Worm (Caenorhabditis elegans) whole organism, L1 larva: ENCODE results near the gene rhr-2.

Experiments
- F16B12.6 ChIP-seq: fragments of 150-350 bp; optimal IDR thresholded peaks from 2 replicates; lab custom pipeline; 2014; ENCODE audit warnings: missing biosample characterization, missing genetic modification characterization
- Y116A8C.19 ChIP-seq: sonication (generic microtip); optimal IDR thresholded peaks from 2 replicates; lab custom pipeline; 2016; ENCODE audit warnings: missing compliant biosample characterization, missing genetic modification characterization, borderline replicate concordance
- aly-2 ChIP-seq: fragments of 150-350 bp; optimal IDR thresholded peaks from 2 replicates; lab custom pipeline; 2014; ENCODE audit warnings: missing biosample characterization, missing genetic modification characterization
- blmp-1 ChIP-seq: fragments of 150-350 bp; optimal IDR thresholded peaks from 2 replicates; lab custom pipeline; 2014; ENCODE audit warnings: missing biosample characterization, missing genetic modification characterization
- ceh-63 ChIP-seq: fragments of 200-800 bp; sonication (Bioruptor generic); optimal IDR thresholded peaks from 2 replicates; lab custom pipeline; 2018; ENCODE audit warnings: mild to moderate bottlenecking, missing genetic modification characterization, missing compliant biosample characterization
- ceh-90 ChIP-seq: sonication (generic microtip); optimal IDR thresholded peaks from 2 replicates; lab custom pipeline; 2016; ENCODE audit warnings: missing genetic modification characterization, missing compliant biosample characterization
- ces-1 ChIP-seq: fragments of 150-350 bp; optimal IDR thresholded peaks from 2 replicates; lab custom pipeline; 2014; ENCODE audit warnings: missing biosample characterization, missing genetic modification reagents, missing genetic modification characterization
- efl-1 ChIP-seq, 4 experiments: fragments of 150-350 bp; optimal IDR thresholded peaks in 3 of 4; peaks in 1 of 4; 1 replicate in 1 of 4; 2 replicates in 3 of 4; lab custom pipeline; 2014; ENCODE audit warnings: missing biosample characterization in 2 of 4, missing genetic modification characterization in 2 of 4, missing genetic modification reagents in 2 of 4
- efl-3 ChIP-seq: fragments of 200-800 bp; sonication (Bioruptor generic); optimal IDR thresholded peaks from 2 replicates; lab custom pipeline; 2018; ENCODE audit warnings: mild to moderate bottlenecking, missing genetic modification characterization, missing compliant biosample characterization
- elt-2 ChIP-seq: sonication (generic microtip); optimal IDR thresholded peaks from 2 replicates; lab custom pipeline; 2016; ENCODE audit warnings: missing genetic modification characterization, mild to moderate bottlenecking, inconsistent platforms, missing compliant biosample characterization, missing genetic modification reagents
- elt-3 ChIP-seq, 6 experiments: fragments of 150-350 bp in 1 of 6; sonication (generic microtip); optimal IDR thresholded peaks; 2 replicates each; lab custom pipeline; 2017 to 2018; ENCODE audit warnings: missing biosample characterization in 6 of 6, missing genetic modification characterization in 6 of 6, inconsistent platforms in 1 of 6
- fkh-8 ChIP-seq: sonication (generic microtip); optimal IDR thresholded peaks from 2 replicates; lab custom pipeline; 2016; ENCODE audit warnings: mild to moderate bottlenecking, missing genetic modification characterization, missing compliant biosample characterization
- fos-1 ChIP-seq: fragments of 150-350 bp; optimal IDR thresholded peaks from 2 replicates; lab custom pipeline; 2014; ENCODE audit warnings: missing biosample characterization, missing genetic modification characterization
- grh-1 ChIP-seq: fragments of 200-800 bp; sonication (Bioruptor generic); IDR thresholded peaks from 2 replicates; pipeline ENCODE4 v1.3.6; 2022; ENCODE audit warnings: missing genetic modification reagents, missing genetic modification characterization, missing compliant biosample characterization
- hlh-17 ChIP-seq: fragments of 200-800 bp; sonication (Bioruptor generic); optimal IDR thresholded peaks from 2 replicates; lab custom pipeline; 2018; ENCODE audit warnings: missing genetic modification characterization, mild to moderate bottlenecking, missing compliant biosample characterization, moderate library complexity, borderline replicate concordance
- hlh-4 ChIP-seq: sonication (generic microtip); optimal IDR thresholded peaks from 2 replicates; lab custom pipeline; 2016; ENCODE audit warnings: mild to moderate bottlenecking, missing genetic modification characterization, missing compliant biosample characterization
- isw-1 ChIP-seq: fragments of 200-800 bp; sonication (Bioruptor generic); IDR thresholded peaks from 2 replicates; pipeline ENCODE4 v1.3.6; 2022; ENCODE audit warnings: missing genetic modification characterization, missing compliant biosample characterization
- jun-1 ChIP-seq: fragments of 150-350 bp; optimal IDR thresholded peaks from 2 replicates; lab custom pipeline; 2014; ENCODE audit warnings: missing biosample characterization, missing genetic modification reagents, missing genetic modification characterization
- lin-14 ChIP-seq: fragments of 200-800 bp; sonication (Bioruptor generic); optimal IDR thresholded peaks from 2 replicates; lab custom pipeline; 2018; ENCODE audit warnings: mild to moderate bottlenecking, missing genetic modification characterization, moderate library complexity, missing compliant biosample characterization
- lin-15B ChIP-seq: fragments of 150-350 bp; sonication (generic microtip); optimal IDR thresholded peaks from 3 replicates; lab custom pipeline; 2014; ENCODE audit warnings: missing biosample characterization, missing genetic modification characterization
- lin-35 ChIP-seq, 2 experiments: fragments of 150-350 bp; optimal IDR thresholded peaks; 2 replicates each; lab custom pipeline; 2014; ENCODE audit warnings: missing biosample characterization in 2 of 2, missing genetic modification characterization in 2 of 2, missing genetic modification reagents in 2 of 2
- lsy-2 ChIP-seq, 2 experiments: fragments of 150-350 bp; optimal IDR thresholded peaks; 2 replicates each; lab custom pipeline; 2014; ENCODE audit warnings: missing biosample characterization in 2 of 2, missing genetic modification characterization in 2 of 2
- mdl-1 ChIP-seq, 2 experiments: fragments of 150-350 bp; optimal IDR thresholded peaks; 2 replicates each; lab custom pipeline; 2014 to 2017; ENCODE audit warnings: missing biosample characterization in 2 of 2, missing genetic modification characterization in 2 of 2, inconsistent platforms in 1 of 2
- mef-2 ChIP-seq: fragments of 150-350 bp; optimal IDR thresholded peaks from 2 replicates; lab custom pipeline; 2014; ENCODE audit warnings: missing biosample characterization, missing genetic modification characterization
- mep-1 ChIP-seq: fragments of 150-350 bp; optimal IDR thresholded peaks from 2 replicates; lab custom pipeline; 2014; ENCODE audit warnings: missing biosample characterization, missing genetic modification characterization
- nhr-11 ChIP-seq: fragments of 150-350 bp; optimal IDR thresholded peaks from 2 replicates; lab custom pipeline; 2014; ENCODE audit warnings: missing biosample characterization, missing genetic modification characterization
- nhr-20 ChIP-seq: sonication (generic microtip); optimal IDR thresholded peaks from 2 replicates; lab custom pipeline; 2016; ENCODE audit warnings: mild to moderate bottlenecking, missing genetic modification characterization, missing compliant biosample characterization
- nhr-47 ChIP-seq: sonication (generic microtip); optimal IDR thresholded peaks from 2 replicates; lab custom pipeline; 2016; ENCODE audit warnings: mild to moderate bottlenecking, missing genetic modification characterization, moderate library complexity, missing compliant biosample characterization
- nhr-77 ChIP-seq: fragments of 150-350 bp; optimal IDR thresholded peaks from 2 replicates; lab custom pipeline; 2014; ENCODE audit warnings: missing biosample characterization, missing genetic modification characterization
- nhr-84 ChIP-seq: sonication (generic microtip); optimal IDR thresholded peaks from 2 replicates; lab custom pipeline; 2017; ENCODE audit warnings: missing biosample characterization, missing genetic modification characterization
- nhr-90 ChIP-seq: sonication (generic microtip); optimal IDR thresholded peaks from 2 replicates; lab custom pipeline; 2016; ENCODE audit warnings: mild to moderate bottlenecking, missing genetic modification characterization, missing compliant biosample characterization; ENCODE audit not compliant: poor library complexity
- pax-3 ChIP-seq: fragments of 200-800 bp; sonication (Bioruptor generic); optimal IDR thresholded peaks from 2 replicates; lab custom pipeline; 2018; ENCODE audit warnings: mild to moderate bottlenecking, missing genetic modification characterization, moderate library complexity, missing compliant biosample characterization
- pqm-1 ChIP-seq: sonication (generic microtip); optimal IDR thresholded peaks from 3 replicates; lab custom pipeline; 2017; ENCODE audit warnings: missing biosample characterization, missing genetic modification characterization
- rnt-1 ChIP-seq: sonication (generic microtip); optimal IDR thresholded peaks from 2 replicates; lab custom pipeline; 2016; ENCODE audit warnings: mild to moderate bottlenecking, missing genetic modification characterization, moderate library complexity, missing compliant biosample characterization
- skn-1 ChIP-seq: fragments of 150-350 bp; optimal IDR thresholded peaks from 2 replicates; lab custom pipeline; 2014; ENCODE audit warnings: missing biosample characterization, missing genetic modification characterization
- sptf-1 ChIP-seq: fragments of 150-350 bp; optimal IDR thresholded peaks from 2 replicates; lab custom pipeline; 2014; ENCODE audit warnings: missing biosample characterization, missing genetic modification characterization
- swsn-7 ChIP-seq: sonication (generic microtip); optimal IDR thresholded peaks from 2 replicates; lab custom pipeline; 2016; ENCODE audit warnings: missing genetic modification characterization, missing compliant biosample characterization
- tbx-2 ChIP-seq: sonication (generic microtip); optimal IDR thresholded peaks from 2 replicates; lab custom pipeline; 2016; ENCODE audit warnings: missing genetic modification characterization, missing compliant biosample characterization
- tlp-1 ChIP-seq: fragments of 150-350 bp; optimal IDR thresholded peaks from 2 replicates; lab custom pipeline; 2014; ENCODE audit warnings: missing biosample characterization, missing genetic modification characterization
- unc-30 ChIP-seq: sonication (generic microtip); optimal IDR thresholded peaks from 2 replicates; lab custom pipeline; 2017; ENCODE audit warnings: missing biosample characterization, missing genetic modification characterization
- unc-62 ChIP-seq: fragments of 150-350 bp; optimal IDR thresholded peaks from 2 replicates; lab custom pipeline; 2014; ENCODE audit warnings: missing biosample characterization, missing genetic modification reagents, missing genetic modification characterization
- unc-86 ChIP-seq: sonication (generic microtip); optimal IDR thresholded peaks from 2 replicates; lab custom pipeline; 2016; ENCODE audit warnings: missing genetic modification characterization, missing compliant biosample characterization
- zip-4 ChIP-seq: fragments of 200-800 bp; sonication (Bioruptor generic); optimal IDR thresholded peaks from 2 replicates; lab custom pipeline; 2018; ENCODE audit warnings: mild to moderate bottlenecking, missing genetic modification characterization, moderate library complexity, missing compliant biosample characterization
- ztf-11 ChIP-seq, 2 experiments: sonication (generic microtip); optimal IDR thresholded peaks; 2 replicates each; lab custom pipeline; 2016 to 2017; ENCODE audit warnings: missing genetic modification characterization in 2 of 2, missing biosample characterization in 1 of 2, missing compliant biosample characterization in 1 of 2

rhr-2 gene

DNA sequence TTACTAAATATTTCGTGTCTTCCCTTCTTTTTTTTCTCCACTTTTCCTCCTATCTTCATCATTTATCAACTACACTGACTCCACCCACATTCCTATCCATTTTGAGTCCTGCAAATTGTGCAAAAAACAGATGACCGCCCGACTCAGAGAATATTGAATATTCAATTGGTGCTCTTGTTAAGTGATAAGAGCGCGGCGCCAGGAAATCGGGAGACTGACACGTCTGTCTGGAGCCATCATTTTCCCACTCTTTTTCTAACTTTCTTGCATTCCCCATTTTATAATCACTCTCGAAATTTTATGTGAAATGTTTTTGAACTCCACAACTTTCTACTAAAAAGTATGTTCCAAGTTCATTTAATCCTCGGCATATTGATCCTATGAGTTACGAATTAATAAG, 25.9 kb upstream of the rhr-2 start:
- TF ChIP-seq elt-2 (tag; lab: Kevin White, UChicago): peak; percentile 63
- TF ChIP-seq lsy-2 (tag; optimal IDR thresholded peaks at IDR 0.05; lab: Kevin White, UChicago): no peak
- no peak for TF ChIP-seq swsn-7 (tag; lab: Kevin White, UChicago)
- TF ChIP-seq unc-86 (tag; lab: Kevin White, UChicago): no peak
- no peak for TF ChIP-seq hlh-17
- no peak for TF ChIP-seq unc-30 (tag; lab: Kevin White, UChicago)
- no peak for TF ChIP-seq pax-3
- no peak for TF ChIP-seq efl-3 (GFP tag; lab: Kevin White, UChicago)

DNA sequence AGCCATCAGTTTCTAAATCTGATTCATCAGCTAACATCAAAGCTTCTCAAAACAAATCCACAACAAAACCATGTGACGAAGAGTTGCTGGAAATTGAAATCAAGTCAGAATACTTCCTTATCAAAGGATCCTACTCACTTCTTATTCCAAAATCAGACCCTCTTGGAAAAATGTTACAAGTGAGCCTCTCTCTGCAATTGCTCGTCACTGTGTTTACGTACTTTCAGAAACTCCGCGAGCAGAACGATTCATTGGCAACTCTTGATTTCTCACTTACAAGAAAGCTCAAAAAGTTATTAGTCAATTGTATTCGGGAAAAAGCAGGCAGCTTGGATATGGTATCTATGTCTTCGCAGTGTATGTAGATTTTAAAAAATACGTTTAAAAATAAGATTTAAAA, 21.5 kb upstream of the rhr-2 start:
- TF ChIP-seq lin-15B (no peak), skn-1 (tag; lab: Kevin White, UChicago) (no peak), elt-2 (tag; lab: Kevin White, UChicago) (no peak), mdl-1 (tag; optimal IDR thresholded peaks at IDR 0.05; lab: Kevin White, UChicago) (no peak), tlp-1 (tag; lab: Kevin White, UChicago) (no peak), efl-1 (optimal IDR thresholded peaks at IDR 0.05; lab: Kevin White, UChicago) (no peak), efl-1 (GFP tag; optimal IDR thresholded peaks at IDR 0.05 in 1 of 2; lab: Kevin White, UChicago) (peak in 1 of 2 experiments; percentile 83), rnt-1 (tag; lab: Kevin White, UChicago) (peak; percentile 10), F16B12.6 (tag; lab: Kevin White, UChicago) (peak; percentile 68), fkh-8 (no peak), Y116A8C.19 (tag; lab: Kevin White, UChicago) (no peak), elt-3 (tag; optimal IDR thresholded peaks at IDR 0.05; lab: Kevin White, UChicago) (no peak), lsy-2 (tag; optimal IDR thresholded peaks at IDR 0.05; lab: Kevin White, UChicago) (peak in 1 of 2 experiments; percentile 10), lin-35 (GFP tag; optimal IDR thresholded peaks at IDR 0.05; lab: Kevin White, UChicago) (no peak), zip-4 (GFP tag; lab: Kevin White, UChicago) (no peak)

DNA sequence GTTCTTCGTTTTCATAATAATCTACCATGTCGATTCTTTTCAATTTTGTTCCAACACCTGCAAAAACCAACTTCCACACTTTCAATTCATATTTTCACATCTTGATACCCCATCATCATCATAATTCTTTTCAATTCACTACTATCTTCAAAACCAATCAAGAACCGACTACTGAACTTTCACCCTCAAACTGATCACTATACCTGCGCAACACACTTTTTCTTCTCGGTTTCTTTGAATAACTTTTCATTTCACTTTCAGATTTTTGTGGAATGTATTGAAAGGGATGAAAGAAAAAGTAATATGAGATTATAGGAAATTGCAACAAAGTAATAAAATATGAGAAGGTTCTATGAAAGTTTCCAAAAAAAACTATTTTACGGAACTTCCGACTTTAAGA, 11.1 kb upstream of the rhr-2 start:
- TF ChIP-seq nhr-11 (no peak), blmp-1 (tag; lab: Kevin White, UChicago) (peak; percentile 96)

DNA sequence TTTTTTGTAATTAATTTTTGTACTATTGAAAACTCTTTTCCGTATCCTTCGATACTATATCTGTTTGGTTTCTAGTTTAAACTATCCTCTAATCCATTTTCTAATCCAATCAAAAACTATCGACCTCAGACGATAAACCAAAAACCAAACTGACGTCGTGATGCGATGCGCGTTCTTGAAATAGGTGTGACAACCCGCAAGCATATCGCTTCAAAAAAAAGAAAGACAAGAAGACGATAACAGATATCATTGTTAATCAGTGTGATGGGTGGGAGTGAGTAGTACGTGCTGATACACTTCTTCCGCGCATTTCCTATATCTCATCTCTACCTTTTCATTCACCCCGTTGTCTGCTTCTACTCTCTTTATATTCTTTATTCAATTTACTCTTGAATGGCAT, 9.9 kb upstream of the rhr-2 start, which contains the start of gene T04F3.1:
Gene T04F3.1 (plus strand): TSS at position 246 of the 400 bp plus-strand sequence.
- TF ChIP-seq ztf-11 (tag; optimal IDR thresholded peaks at IDR 0.05; lab: Kevin White, UChicago): no peak
- no peak for TF ChIP-seq unc-62
- TF ChIP-seq elt-2 (tag; lab: Kevin White, UChicago): no peak
- TF ChIP-seq nhr-84 (tag; lab: Kevin White, UChicago): no peak
- no peak for TF ChIP-seq efl-1 (optimal IDR thresholded peaks at IDR 0.05; lab: Kevin White, UChicago)
- peak in 1 of 2 experiments; percentile 43 for TF ChIP-seq efl-1 (GFP tag; optimal IDR thresholded peaks at IDR 0.05 in 1 of 2; lab: Kevin White, UChicago)
- TF ChIP-seq lin-35 (GFP tag; optimal IDR thresholded peaks at IDR 0.05; lab: Kevin White, UChicago): no peak
- peak; percentile 44 for TF ChIP-seq lin-14
- TF ChIP-seq nhr-90: no peak
- no peak for TF ChIP-seq jun-1 (tag; lab: Kevin White, UChicago)
- TF ChIP-seq skn-1 (tag; lab: Kevin White, UChicago): no peak
- TF ChIP-seq ces-1 (GFP tag; lab: Kevin White, UChicago): no peak
- no peak for TF ChIP-seq tlp-1 (tag; lab: Kevin White, UChicago)
- TF ChIP-seq unc-30 (tag; lab: Kevin White, UChicago): no peak
- no peak for TF ChIP-seq fos-1 (tag; lab: Kevin White, UChicago)
- TF ChIP-seq mep-1 (tag; lab: Kevin White, UChicago): no peak
- peak; percentile 77 for TF ChIP-seq blmp-1 (tag; lab: Kevin White, UChicago)
- no peak for TF ChIP-seq ceh-90 (tag; lab: Kevin White, UChicago)
- no peak for TF ChIP-seq hlh-17
- TF ChIP-seq elt-3 (tag; optimal IDR thresholded peaks at IDR 0.05; lab: Kevin White, UChicago): peak in 5 of 6 experiments; percentile 16 to 73 (median 67)
- no peak for TF ChIP-seq nhr-77 (tag; lab: Kevin White, UChicago)
- no peak for TF ChIP-seq zip-4 (GFP tag; lab: Kevin White, UChicago)
- TF ChIP-seq mef-2 (tag; lab: Kevin White, UChicago): no peak
- no peak for TF ChIP-seq Y116A8C.19 (tag; lab: Kevin White, UChicago)
- TF ChIP-seq nhr-20 (tag; lab: Kevin White, UChicago): peak; percentile 8
- TF ChIP-seq hlh-4: no peak
- no peak for TF ChIP-seq tbx-2 (tag; lab: Kevin White, UChicago)
- no peak for TF ChIP-seq grh-1 (GFP tag; lab: Robert Waterston, UW)
- no peak for TF ChIP-seq aly-2 (tag; lab: Kevin White, UChicago)
- TF ChIP-seq fkh-8: no peak
- no peak for TF ChIP-seq nhr-47
- no peak for TF ChIP-seq ceh-63 (GFP tag; lab: Kevin White, UChicago)
- no peak for TF ChIP-seq unc-86 (tag; lab: Kevin White, UChicago)
- no peak for TF ChIP-seq nhr-11
- no peak for TF ChIP-seq isw-1 (GFP tag; lab: Robert Waterston, UW)
- TF ChIP-seq pqm-1 (tag; lab: Kevin White, UChicago): no peak
- no peak for TF ChIP-seq sptf-1 (tag; lab: Kevin White, UChicago)
